Worm (Caenorhabditis elegans): ENCODE measurements around the gene Y61A9LA.3.
"Not testable (repeated sequence)": the region's sequence is repeated elsewhere in the genome, so short reads cannot be mapped to it uniquely, and the experiment has no call there.

The Y61A9LA.3 gene

DNA sequence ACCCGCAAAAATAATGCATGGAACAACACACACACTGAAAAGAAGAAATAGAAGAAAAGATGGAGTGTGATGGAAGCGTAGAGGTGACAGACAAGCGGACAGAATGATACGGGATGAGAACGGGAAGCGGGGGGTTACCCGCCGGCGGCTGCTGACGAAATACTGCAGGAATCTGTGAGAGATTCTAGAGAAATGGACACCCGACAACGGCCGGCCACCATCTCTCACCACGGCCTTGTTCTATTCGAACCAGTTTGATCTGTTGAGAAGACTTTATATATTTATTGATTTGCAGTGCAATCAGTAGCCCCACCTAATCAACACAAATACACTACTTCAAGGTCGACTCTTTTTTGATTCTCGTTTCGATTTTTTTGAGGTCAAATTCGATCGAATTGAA, 20.5 kb upstream of the Y61A9LA.3 start (continued):
- no peak for TF ChIP-seq efl-3 (GFP tag; optimal IDR thresholded peaks at IDR 0.05)
- no peak for TF ChIP-seq egl-13 (tag; optimal IDR thresholded peaks at IDR 0.05)
- TF ChIP-seq dpl-1 (GFP tag; optimal IDR thresholded peaks at IDR 0.05), result peak in 1 of 3 experiments; percentile 11

DNA sequence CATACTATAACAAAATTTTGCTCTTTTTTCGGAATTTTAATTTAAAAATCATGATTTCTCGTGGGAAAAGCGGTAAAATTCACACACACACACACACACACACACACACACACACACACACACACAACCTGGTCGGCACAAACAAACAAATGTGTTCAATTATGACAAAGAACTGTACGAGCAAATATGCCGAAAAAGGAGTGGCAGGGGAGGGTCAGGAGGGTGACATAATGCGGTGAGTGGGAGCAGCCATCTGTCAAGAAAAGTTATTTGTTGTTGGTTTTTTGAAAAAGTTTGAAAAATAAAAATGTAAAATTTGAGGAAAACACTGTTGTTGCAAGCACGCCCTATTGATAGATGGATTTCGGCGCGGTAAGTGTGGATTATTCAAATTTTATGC, 19.0 kb upstream of the Y61A9LA.3 start:
- TF ChIP-seq dpl-1 (GFP tag; optimal IDR thresholded peaks at IDR 0.05) (peak in 1 of 3 experiments; percentile 44), lin-15B (tag; optimal IDR thresholded peaks at IDR 0.05) (no peak), aly-2 (tag; optimal IDR thresholded peaks at IDR 0.05) (no peak), efl-1 (optimal IDR thresholded peaks at IDR 0.05) (peak in 1 of 2 experiments; percentile 21), efl-1 (GFP tag; optimal IDR thresholded peaks at IDR 0.05 in 1 of 2) (peak in 1 of 2 experiments; percentile 34), lin-35 (GFP tag; optimal IDR thresholded peaks at IDR 0.05) (peak in 1 of 2 experiments; percentile 2)

DNA sequence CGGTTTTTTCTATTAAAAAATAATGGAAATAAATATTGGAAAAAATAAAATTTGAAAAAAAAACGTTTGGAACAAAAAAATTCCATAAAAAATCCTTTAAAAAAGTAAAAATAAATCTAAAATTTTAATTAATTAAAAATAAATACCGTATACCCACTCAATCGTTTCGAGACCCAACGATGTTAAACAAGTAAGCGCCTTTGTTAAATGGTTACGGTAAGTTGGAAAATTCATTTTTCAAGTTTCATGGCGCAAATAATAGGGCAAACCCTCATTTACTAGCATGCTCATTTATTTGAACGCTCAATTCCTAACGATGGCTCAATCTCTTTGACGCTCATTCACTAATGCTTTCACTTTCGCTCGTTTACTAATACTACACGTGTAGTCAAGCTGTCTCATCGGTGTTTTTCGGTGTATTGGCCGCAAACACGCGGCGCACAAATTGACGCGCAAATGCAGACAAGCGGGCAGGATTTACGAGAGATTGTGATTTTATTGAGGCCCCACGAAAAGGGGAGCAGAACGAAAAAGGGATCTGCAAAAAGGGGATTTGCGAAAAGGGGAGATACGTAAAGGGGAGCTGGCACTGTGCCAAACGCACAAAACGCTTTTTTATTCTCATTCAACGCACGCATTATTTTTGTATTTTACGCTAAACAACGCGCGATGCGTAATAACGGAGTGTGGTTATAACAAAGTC, 18.4 kb upstream of the Y61A9LA.3 start:
- TF ChIP-seq F16B12.6 (tag; optimal IDR thresholded peaks at IDR 0.05) (peak; percentile 64), unc-98 (GFP tag; IDR thresholded peaks at IDR 0.05) (peak; percentile 36; the same call in 1 of the 2 replicates), swsn-7 (tag; optimal IDR thresholded peaks at IDR 0.05) (peak; percentile 6), unc-86 (tag; optimal IDR thresholded peaks at IDR 0.05) (peak; percentile 0), efl-1 (optimal IDR thresholded peaks at IDR 0.05) (peak; percentile 15 to 46), efl-1 (GFP tag; optimal IDR thresholded peaks at IDR 0.05 in 1 of 2) (peak in 1 of 2 experiments; percentile 5), tbx-2 (tag; optimal IDR thresholded peaks at IDR 0.05) (peak; percentile 2), lin-14 (GFP tag; optimal IDR thresholded peaks at IDR 0.05) (peak; percentile 28), nhr-71 (tag; optimal IDR thresholded peaks at IDR 0.05) (peak; percentile 43), nhr-47 (tag; optimal IDR thresholded peaks at IDR 0.05) (peak; percentile 47), snu-23 (GFP tag; optimal IDR thresholded peaks at IDR 0.05) (peak; percentile 14), rnt-1 (tag; optimal IDR thresholded peaks at IDR 0.05) (peak; percentile 45), dsc-1 (tag; optimal IDR thresholded peaks at IDR 0.05) (peak; percentile 57), mab-9 (GFP tag; IDR thresholded peaks at IDR 0.05) (0 out of 2 replicates have a peak, but pooled peaks have one; percentile 37)

DNA sequence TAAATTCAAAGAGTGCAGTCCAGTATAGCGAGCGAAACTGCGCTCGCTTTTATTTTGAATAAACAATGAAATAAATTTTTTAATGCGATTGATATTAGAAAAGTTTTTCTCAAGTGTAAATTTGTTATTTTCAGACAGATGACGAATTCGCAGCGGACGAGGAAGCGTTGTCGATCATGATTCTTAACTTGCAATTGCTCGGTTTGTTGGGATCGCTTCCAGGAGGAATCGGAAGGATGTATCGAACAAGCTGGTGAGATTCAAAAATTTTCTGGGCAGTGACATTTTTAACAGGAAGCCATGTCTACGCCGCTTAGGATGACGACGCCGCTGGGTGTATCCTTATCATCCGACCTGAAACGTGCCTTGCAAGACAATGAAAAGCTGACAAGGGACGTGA, 17.4 kb upstream of the Y61A9LA.3 start, which contains the start of gene Y61A9LA.12:
Gene Y61A9LA.12 (plus strand): TSS at position 301 of the 400 bp plus-strand sequence.
- TF ChIP-seq ceh-90 (tag; optimal IDR thresholded peaks at IDR 0.05); snu-23 (GFP tag; optimal IDR thresholded peaks at IDR 0.05); fos-1 (tag; optimal IDR thresholded peaks at IDR 0.05): not testable (repeated sequence)

DNA sequence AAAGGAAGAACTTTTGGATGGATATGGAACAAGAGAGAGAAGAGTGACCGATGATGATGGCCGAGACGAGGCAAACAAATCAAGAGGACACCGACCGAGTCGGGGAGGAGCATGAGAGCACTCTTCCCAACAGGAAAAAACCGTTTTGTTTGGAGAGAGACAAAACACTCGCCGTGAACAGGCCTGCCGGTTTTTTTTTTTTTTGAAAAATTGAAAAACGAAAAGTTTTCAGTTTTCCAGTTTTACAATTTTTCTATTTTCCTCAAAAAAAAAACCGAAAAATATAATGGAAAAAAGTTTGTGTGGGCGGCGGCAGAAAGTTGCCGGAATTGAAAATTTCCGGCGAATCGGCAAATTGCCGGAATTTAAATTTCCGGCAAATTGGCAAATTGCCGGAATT, 11.2 kb upstream of the Y61A9LA.3 start, which contains the start of gene Y61A9LA.7:
Gene Y61A9LA.7 (minus strand): TSS at position 101 of the 400 bp plus-strand sequence.
- TF ChIP-seq dpl-1 (GFP tag; optimal IDR thresholded peaks at IDR 0.05) (no peak), skn-1 (tag; optimal IDR thresholded peaks at IDR 0.05) (no peak), fkh-10 (GFP tag; optimal IDR thresholded peaks at IDR 0.05) (no peak)

DNA sequence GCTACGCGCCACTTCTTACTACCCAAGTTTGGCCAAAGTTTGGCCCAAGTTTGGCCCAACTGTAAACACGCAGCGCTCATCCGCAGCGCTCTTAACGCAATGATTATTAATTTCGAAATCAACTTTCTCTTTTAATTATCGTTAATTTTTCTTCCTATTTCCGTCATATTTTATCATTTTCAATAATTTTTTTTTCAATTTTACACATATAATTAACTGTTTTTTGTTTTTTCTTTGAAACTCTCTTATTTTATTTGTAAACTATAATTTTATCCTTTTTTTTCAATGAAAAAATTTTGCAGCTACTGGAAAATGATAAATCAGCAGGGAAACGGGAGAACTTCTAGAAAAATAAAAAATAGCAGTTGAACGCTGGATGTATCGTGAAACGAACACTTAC, 10.5 kb upstream of the Y61A9LA.3 start, which contains the start of gene Y61A9LA.4:
Gene Y61A9LA.4 (plus strand): TSS at position 301 of the 400 bp plus-strand sequence.
- TF ChIP-seq pag-3 (tag; optimal IDR thresholded peaks at IDR 0.05; ENCODE audit: borderline replicate concordance, insufficient read depth); isw-1 (GFP tag; IDR thresholded peaks at IDR 0.05); skn-1 (tag; optimal IDR thresholded peaks at IDR 0.05): not testable (repeated sequence)

DNA sequence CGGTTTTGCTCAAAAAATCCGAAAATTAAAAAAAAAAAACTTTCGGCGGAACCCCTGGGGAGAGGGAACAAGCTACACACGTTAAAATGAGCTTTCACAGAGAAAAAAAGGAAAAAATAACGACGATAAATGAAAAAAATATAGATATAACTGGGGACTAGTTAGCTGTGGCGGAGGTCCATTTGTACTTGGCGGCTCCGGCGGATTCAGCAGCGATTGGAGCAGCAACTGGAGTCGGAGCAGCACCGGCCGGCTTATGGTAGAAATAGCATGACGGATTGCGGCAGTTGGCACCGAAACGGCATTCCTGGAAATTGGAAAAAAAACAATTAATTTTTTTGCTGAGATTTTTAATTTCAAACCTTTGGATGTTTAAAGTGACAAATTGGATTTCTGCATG, 8.4 kb upstream of the Y61A9LA.3 start:
- TF ChIP-seq lin-14 (GFP tag; optimal IDR thresholded peaks at IDR 0.05) (no peak), pax-3 (tag; optimal IDR thresholded peaks at IDR 0.05) (no peak), dsc-1 (tag; optimal IDR thresholded peaks at IDR 0.05) (no peak), C34B4.2 (tag; optimal IDR thresholded peaks at IDR 0.05) (no peak), ceh-90 (tag; optimal IDR thresholded peaks at IDR 0.05) (no peak), ztf-4 (tag; optimal IDR thresholded peaks at IDR 0.05) (no peak), sox-4 (tag; optimal IDR thresholded peaks at IDR 0.05) (no peak), aly-2 (tag; optimal IDR thresholded peaks at IDR 0.05) (no peak), swsn-7 (tag; optimal IDR thresholded peaks at IDR 0.05) (no peak), nhr-71 (tag; optimal IDR thresholded peaks at IDR 0.05) (no peak), aha-1 (tag; optimal IDR thresholded peaks at IDR 0.05) (no peak), nhr-28 (tag; optimal IDR thresholded peaks at IDR 0.05) (no peak), ces-1 (GFP tag; optimal IDR thresholded peaks at IDR 0.05) (no peak), mdl-1 (tag; optimal IDR thresholded peaks at IDR 0.05) (no peak), snpc-4 (tag; optimal IDR thresholded peaks at IDR 0.05) (no peak), hlh-17 (GFP tag; optimal IDR thresholded peaks at IDR 0.05; ENCODE audit: borderline replicate concordance) (no peak), sup-37 (GFP tag; optimal IDR thresholded peaks at IDR 0.05) (no peak), isw-1 (GFP tag; IDR thresholded peaks at IDR 0.05) (no peak)
